Worm (Caenorhabditis elegans): ENCODE measurements around the gene F58B4.2.
A peak's percentile ranks its signal among the peaks of the same experiment; 100 is the strongest.

ce11 chrV:10938739-10939138, 20.5 kb upstream of the F58B4.2 start, which contains the start of gene F17C11.11:
- TF ChIP-seq pha-4 (tag; optimal IDR thresholded peaks at IDR 0.05) (no peak), lin-54 (GFP tag; optimal IDR thresholded peaks at IDR 0.05) (no peak), snpc-4 (GFP tag; optimal IDR thresholded peaks at IDR 0.05) (no peak), snpc-4 (tag; optimal IDR thresholded peaks at IDR 0.05) (no peak), akir-1 (GFP tag; optimal IDR thresholded peaks at IDR 0.05) (no peak), mxl-1 (tag; optimal IDR thresholded peaks at IDR 0.05) (no peak), Y95B8A.8 (GFP tag; IDR thresholded peaks at IDR 0.05) (no peak), unc-62 (GFP tag; optimal IDR thresholded peaks at IDR 0.05) (no peak), madf-6 (GFP tag; IDR thresholded peaks at IDR 0.05) (no peak), egl-18 (GFP tag; IDR thresholded peaks at IDR 0.05) (no peak), F23B12.7 (tag; optimal IDR thresholded peaks at IDR 0.05; ENCODE audit: insufficient read depth) (no peak), B0336.3 (GFP tag; IDR thresholded peaks at IDR 0.05) (0 out of 2 replicates have a peak, but pooled peaks have one; percentile 19), ceh-58 (GFP tag; IDR thresholded peaks at IDR 0.05) (no peak), F57A8.1 (GFP tag; optimal IDR thresholded peaks at IDR 0.05) (no peak)
